Worm (Caenorhabditis elegans) whole organism, young adult: ENCODE measurements around the gene hum-5.
A peak's percentile ranks its signal among the peaks of the same experiment; 100 is the strongest.

Experiments
- B0261.1 ChIP-seq: sonication (generic microtip); optimal IDR thresholded peaks from 2 replicates; lab custom pipeline; 2016; ENCODE audit warnings: mild to moderate bottlenecking, missing genetic modification characterization, moderate library complexity, missing compliant biosample characterization
- F23B12.7 ChIP-seq: sonication (generic microtip); optimal IDR thresholded peaks from 2 replicates; lab custom pipeline; 2017; ENCODE audit warnings: missing genetic modification characterization, mild to moderate bottlenecking, missing compliant biosample characterization, antibody characterized with exemption, moderate library complexity; ENCODE audit not compliant: insufficient read depth
- F33H1.4 ChIP-seq: fragments of 200-800 bp; sonication (Bioruptor generic); IDR thresholded peaks from 2 replicates; pipeline ENCODE4 v1.3.6; 2022; ENCODE audit warnings: missing genetic modification reagents, missing genetic modification characterization, missing compliant biosample characterization
- F37B4.10 ChIP-seq: fragments of 200-800 bp; sonication (Bioruptor generic); IDR thresholded peaks from 2 replicates; pipeline ENCODE4 v1.3.6; 2022; ENCODE audit warnings: missing genetic modification characterization, missing compliant biosample characterization
- F39B2.1 ChIP-seq: fragments of 200-800 bp; sonication (Bioruptor generic); IDR thresholded peaks from 2 replicates; pipeline ENCODE4 v1.3.6; 2022; ENCODE audit warnings: missing genetic modification reagents, missing genetic modification characterization, missing compliant biosample characterization
- F52B5.7 ChIP-seq: sonication (generic microtip); optimal IDR thresholded peaks from 2 replicates; lab custom pipeline; 2016; ENCODE audit warnings: mild to moderate bottlenecking, missing genetic modification characterization, missing compliant biosample characterization
- F57A8.1 ChIP-seq: fragments of 200-800 bp; sonication (Bioruptor generic); optimal IDR thresholded peaks from 2 replicates; lab custom pipeline; 2018; ENCODE audit warnings: mild to moderate bottlenecking, missing genetic modification characterization, moderate library complexity, missing compliant biosample characterization
- K12H6.12 ChIP-seq: fragments of 200-800 bp; sonication (Bioruptor generic); optimal IDR thresholded peaks from 2 replicates; lab custom pipeline; 2018; ENCODE audit warnings: mild to moderate bottlenecking, missing genetic modification characterization, missing compliant biosample characterization
- Y53G8AR.9 ChIP-seq: fragments of 200-800 bp; sonication (Bioruptor generic); conservative IDR thresholded peaks from 2 replicates; pipeline ENCODE4 v1.3.6; 2022; ENCODE audit warnings: missing genetic modification reagents, missing genetic modification characterization, missing compliant biosample characterization
- Y56A3A.18 ChIP-seq: fragments of 200-800 bp; sonication (Bioruptor generic); IDR thresholded peaks from 2 replicates; pipeline ENCODE4 v1.3.6; 2022; ENCODE audit warnings: missing genetic modification reagents, missing genetic modification characterization, missing compliant biosample characterization
- Y79H2A.3 ChIP-seq: fragments of 200-800 bp; sonication (Bioruptor generic); conservative IDR thresholded peaks from 2 replicates; pipeline ENCODE4 v1.3.6; 2022; ENCODE audit warnings: missing genetic modification reagents, missing genetic modification characterization, missing compliant biosample characterization
- ZK185.1 ChIP-seq: sonication (generic microtip); optimal IDR thresholded peaks from 2 replicates; lab custom pipeline; 2016; ENCODE audit warnings: mild to moderate bottlenecking, missing genetic modification characterization, missing compliant biosample characterization; ENCODE audit not compliant: poor library complexity, severe bottlenecking
- akir-1 ChIP-seq: fragments of 200-800 bp; sonication (Bioruptor generic); optimal IDR thresholded peaks from 2 replicates; lab custom pipeline; 2018; ENCODE audit warnings: mild to moderate bottlenecking, missing genetic modification characterization, moderate library complexity, missing compliant biosample characterization
- aptf-3 ChIP-seq: fragments of 200-800 bp; sonication (Bioruptor generic); IDR thresholded peaks from 2 replicates; pipeline ENCODE4 v1.3.6; 2022; ENCODE audit warnings: missing genetic modification characterization, missing compliant biosample characterization
- atf-7 ChIP-seq: sonication (generic microtip); optimal IDR thresholded peaks from 2 replicates; lab custom pipeline; 2017; ENCODE audit warnings: mild to moderate bottlenecking, missing genetic modification characterization, missing compliant biosample characterization
- attf-6 ChIP-seq: fragments of 200-800 bp; sonication (Bioruptor generic); IDR thresholded peaks from 2 replicates; pipeline ENCODE4 v1.3.6; 2022; ENCODE audit warnings: missing genetic modification reagents, missing genetic modification characterization, missing compliant biosample characterization
- bed-1 ChIP-seq: fragments of 200-800 bp; sonication (Bioruptor generic); IDR thresholded peaks from 2 replicates; pipeline ENCODE4 v1.3.6; 2022; ENCODE audit warnings: missing genetic modification reagents, missing genetic modification characterization, missing compliant biosample characterization
- ccch-3 ChIP-seq: fragments of 200-800 bp; sonication (Bioruptor generic); optimal IDR thresholded peaks from 2 replicates; lab custom pipeline; 2018; ENCODE audit warnings: mild to moderate bottlenecking, missing genetic modification characterization, missing compliant biosample characterization
- cebp-1 ChIP-seq, 2 experiments: fragments of 200-800 bp in 1 of 2; sonication (Bioruptor generic) in 1 of 2; sonication (generic microtip) in 1 of 2; IDR thresholded peaks in 1 of 2; optimal IDR thresholded peaks in 1 of 2; 2 replicates each; pipeline versions ENCODE4 v1.3.6 to Lab custom; 2017 to 2022; ENCODE audit warnings: missing compliant biosample characterization in 2 of 2, missing genetic modification characterization in 2 of 2, mild to moderate bottlenecking in 1 of 2, missing genetic modification reagents in 1 of 2, moderate library complexity in 1 of 2
- ceh-100 ChIP-seq: fragments of 200-800 bp; sonication (Bioruptor generic); IDR thresholded peaks from 2 replicates; pipeline ENCODE4 v1.3.6; 2022; ENCODE audit warnings: missing genetic modification reagents, missing genetic modification characterization, missing compliant biosample characterization
- ceh-58 ChIP-seq: fragments of 200-800 bp; sonication (Bioruptor generic); IDR thresholded peaks from 2 replicates; pipeline ENCODE4 v1.3.6; 2022; ENCODE audit warnings: missing genetic modification characterization, missing compliant biosample characterization
- egl-44 ChIP-seq: fragments of 200-800 bp; sonication (Bioruptor generic); IDR thresholded peaks from 2 replicates; pipeline ENCODE4 v1.3.6; 2022; ENCODE audit warnings: missing genetic modification reagents, missing genetic modification characterization, missing compliant biosample characterization
- gei-17 ChIP-seq: fragments of 200-800 bp; sonication (Bioruptor generic); optimal IDR thresholded peaks from 2 replicates; lab custom pipeline; 2018; ENCODE audit warnings: mild to moderate bottlenecking, missing genetic modification characterization, missing compliant biosample characterization
- hmg-1.2 ChIP-seq: fragments of 200-800 bp; sonication (Bioruptor generic); IDR thresholded peaks from 2 replicates; pipeline ENCODE4 v1.3.6; 2022; ENCODE audit warnings: missing genetic modification reagents, missing genetic modification characterization, missing compliant biosample characterization
- hrde-1 ChIP-seq: sonication (generic microtip); optimal IDR thresholded peaks from 2 replicates; lab custom pipeline; 2016; ENCODE audit warnings: missing genetic modification characterization, mild to moderate bottlenecking, missing compliant biosample characterization, moderate library complexity, missing genotype, missing genetic modification reagents, borderline replicate concordance
- let-607 ChIP-seq, 2 experiments: fragments of 200-800 bp in 1 of 2; sonication (Bioruptor generic) in 1 of 2; sonication (generic microtip) in 1 of 2; optimal IDR thresholded peaks; 2 replicates each; lab custom pipeline; 2016 to 2018; ENCODE audit warnings: mild to moderate bottlenecking in 2 of 2, missing compliant biosample characterization in 2 of 2, missing genetic modification characterization in 2 of 2, moderate library complexity in 2 of 2, missing genotype in 1 of 2
- lin-26 ChIP-seq: fragments of 200-800 bp; sonication (Bioruptor generic); IDR thresholded peaks from 2 replicates; pipeline ENCODE4 v1.3.6; 2022; ENCODE audit warnings: missing genetic modification reagents, missing genetic modification characterization, missing compliant biosample characterization
- lin-40 ChIP-seq: sonication (generic microtip); optimal IDR thresholded peaks from 2 replicates; lab custom pipeline; 2016; ENCODE audit warnings: missing genetic modification characterization, mild to moderate bottlenecking, missing compliant biosample characterization, missing genotype, missing genetic modification reagents
- lsy-27 ChIP-seq: sonication (generic microtip); optimal IDR thresholded peaks from 2 replicates; lab custom pipeline; 2017; ENCODE audit warnings: missing genetic modification characterization, mild to moderate bottlenecking, missing compliant biosample characterization, antibody characterized with exemption, missing genotype, borderline replicate concordance; ENCODE audit not compliant: insufficient read depth
- madf-3 ChIP-seq: fragments of 200-800 bp; sonication (Bioruptor generic); IDR thresholded peaks from 2 replicates; pipeline ENCODE4 v1.3.6; 2022; ENCODE audit warnings: missing genetic modification reagents, missing genetic modification characterization, missing compliant biosample characterization
- madf-8 ChIP-seq: fragments of 200-800 bp; sonication (Bioruptor generic); conservative IDR thresholded peaks from 2 replicates; pipeline ENCODE4 v1.3.6; 2022; ENCODE audit warnings: missing genetic modification reagents, missing genetic modification characterization, missing compliant biosample characterization
- mcd-1 ChIP-seq: fragments of 200-800 bp; sonication (Bioruptor generic); IDR thresholded peaks from 2 replicates; pipeline ENCODE4 v1.3.6; 2022; ENCODE audit warnings: missing genetic modification reagents, missing genetic modification characterization, missing compliant biosample characterization
- mel-28 ChIP-seq: sonication (generic microtip); optimal IDR thresholded peaks from 2 replicates; lab custom pipeline; 2016; ENCODE audit warnings: borderline replicate concordance, mild to moderate bottlenecking, missing genetic modification characterization, missing compliant biosample characterization
- mxl-1 ChIP-seq: sonication (generic microtip); optimal IDR thresholded peaks from 2 replicates; lab custom pipeline; 2016; ENCODE audit warnings: missing genetic modification characterization, missing compliant biosample characterization
- nfyb-1 ChIP-seq: fragments of 200-800 bp; sonication (Bioruptor generic); IDR thresholded peaks from 2 replicates; pipeline ENCODE4 v1.3.6; 2022; ENCODE audit warnings: missing genetic modification reagents, missing genetic modification characterization, missing compliant biosample characterization
- nhr-179 ChIP-seq: sonication (generic microtip); optimal IDR thresholded peaks from 2 replicates; lab custom pipeline; 2016; ENCODE audit warnings: mild to moderate bottlenecking, missing genetic modification characterization, missing compliant biosample characterization
- rpc-1 ChIP-seq, 2 experiments: fragments of 150-350 bp in 1 of 2; sonication (generic microtip) in 1 of 2; optimal IDR thresholded peaks; 2 replicates each; lab custom pipeline; 2014 to 2018; ENCODE audit warnings: missing biosample characterization in 1 of 2, missing genetic modification characterization in 1 of 2, missing genetic modification reagents in 1 of 2, missing genotype in 1 of 2
- snpc-1.3 ChIP-seq: sonication (generic microtip); optimal IDR thresholded peaks from 2 replicates; lab custom pipeline; 2017; ENCODE audit warnings: missing genetic modification characterization, mild to moderate bottlenecking, missing compliant biosample characterization, antibody characterized with exemption, moderate library complexity, missing genotype, missing genetic modification reagents; ENCODE audit not compliant: insufficient read depth
- snpc-3.4 ChIP-seq: sonication (generic microtip); optimal IDR thresholded peaks from 2 replicates; lab custom pipeline; 2017; ENCODE audit warnings: missing genetic modification characterization, mild to moderate bottlenecking, missing compliant biosample characterization, antibody characterized with exemption, moderate library complexity, missing genotype, missing genetic modification reagents
- snpc-4 ChIP-seq, 5 experiments: fragments of 150-350 bp in 1 of 5; sonication (generic microtip) in 4 of 5; optimal IDR thresholded peaks; 2 replicates each; lab custom pipeline; 2014 to 2018; ENCODE audit warnings: missing genetic modification characterization in 5 of 5, missing biosample characterization in 3 of 5, antibody characterized with exemption in 2 of 5, mild to moderate bottlenecking in 2 of 5, missing compliant biosample characterization in 2 of 5, missing genotype in 2 of 5, moderate library complexity in 2 of 5, missing genetic modification reagents in 1 of 5
- ztf-18 ChIP-seq: sonication (generic microtip); optimal IDR thresholded peaks from 2 replicates; lab custom pipeline; 2016; ENCODE audit warnings: missing genotype, mild to moderate bottlenecking, missing genetic modification characterization, missing compliant biosample characterization
- ztf-25 ChIP-seq: fragments of 200-800 bp; sonication (Bioruptor generic); IDR thresholded peaks from 2 replicates; pipeline ENCODE4 v1.3.6; 2022; ENCODE audit warnings: missing genetic modification reagents, missing genetic modification characterization, missing compliant biosample characterization
- ztf-3 ChIP-seq: fragments of 200-800 bp; sonication (Bioruptor generic); optimal IDR thresholded peaks from 2 replicates; lab custom pipeline; 2018; ENCODE audit warnings: mild to moderate bottlenecking, missing genetic modification characterization, missing compliant biosample characterization

hum-5 gene

DNA sequence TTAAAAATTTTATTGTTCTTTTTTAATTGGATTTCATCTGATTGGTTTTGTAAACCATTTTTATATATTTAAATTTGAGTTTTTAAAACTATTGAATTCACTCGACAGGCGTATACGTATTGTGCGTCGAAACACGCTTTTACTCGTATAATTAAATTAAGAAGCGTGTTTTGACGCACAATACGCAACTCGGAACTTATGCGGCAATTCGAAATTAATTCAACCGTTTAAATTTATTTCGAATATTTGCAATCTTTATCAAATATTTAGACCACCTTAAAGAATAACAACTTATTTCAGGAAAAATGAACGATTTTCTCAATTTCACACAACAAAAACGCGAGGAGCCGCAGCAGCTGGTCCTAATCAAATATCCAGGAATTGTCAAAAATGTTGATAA, 14.8 kb downstream of the hum-5 start, which contains the start of gene tftc-5:
tftc-5 (plus strand) TSS at position 301 of the 400 bp plus-strand sequence.
- no peak for TF ChIP-seq snpc-1.3 (tag; lab: Kevin White, UChicago)
- peak; percentile 7 for TF ChIP-seq snpc-3.4 (tag; lab: Kevin White, UChicago)
- TF ChIP-seq, all 124 proteins: peak for 1

DNA sequence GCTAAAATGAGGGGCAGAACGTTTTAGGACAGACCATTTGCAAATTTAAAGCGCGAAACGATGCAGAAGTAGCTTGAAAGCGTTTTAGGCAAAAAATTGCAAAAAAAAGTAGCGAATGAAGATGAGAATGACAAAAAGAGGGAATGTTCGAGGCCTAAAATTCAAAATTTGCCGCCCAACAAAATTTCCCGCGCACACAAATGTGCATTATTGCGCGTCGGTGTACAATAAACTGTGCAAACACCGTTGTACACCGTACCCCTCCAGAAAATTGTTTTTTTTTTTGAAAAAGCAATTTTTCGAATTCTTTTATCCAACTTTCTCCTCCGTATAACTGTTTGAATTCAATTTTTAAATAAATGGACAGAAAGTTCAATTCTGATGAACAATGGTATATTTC, 16.8 kb downstream of the hum-5 start, which contains the start of gene snpc-3.4:
snpc-3.4 (plus strand) TSS at position 237 of the 400 bp plus-strand sequence.
- TF ChIP-seq aptf-3 (GFP tag; lab: Robert Waterston, UW) = no peak
- TF ChIP-seq cebp-1 (GFP tag; IDR thresholded peaks at IDR 0.05; lab: Robert Waterston, UW) = no peak
- peak; percentile 53 for TF ChIP-seq cebp-1 (tag; optimal IDR thresholded peaks at IDR 0.05; lab: Kevin White, UChicago)
- peak; percentile 88 for TF ChIP-seq Y79H2A.3
- TF ChIP-seq egl-44 (GFP tag; lab: Robert Waterston, UW) = no peak
- TF ChIP-seq snpc-1.3 (tag; lab: Kevin White, UChicago) = peak; percentile 73
- peak; percentile 69 for TF ChIP-seq hmg-1.2 (GFP tag; lab: Robert Waterston, UW)
- peak; percentile 4 for TF ChIP-seq hrde-1 (tag; lab: Kevin White, UChicago)
- TF ChIP-seq attf-6 = peak; percentile 69
- 0 out of 2 replicates have a peak, but pooled peaks have one; percentile 15 for TF ChIP-seq lin-26 (GFP tag; lab: Robert Waterston, UW)
- TF ChIP-seq snpc-4 (GFP tag; optimal IDR thresholded peaks at IDR 0.05; lab: Kevin White, UChicago) = peak; percentile 27
- peak; percentile 31 to 61 (median 50) for TF ChIP-seq snpc-4 (tag; optimal IDR thresholded peaks at IDR 0.05; lab: Kevin White, UChicago)
- TF ChIP-seq akir-1 = no peak
- TF ChIP-seq atf-7 (tag; lab: Kevin White, UChicago) = no peak
- TF ChIP-seq bed-1 (GFP tag; lab: Robert Waterston, UW) = no peak
- TF ChIP-seq lin-40 = peak; percentile 37
- TF ChIP-seq F39B2.1 = no peak
- no peak for TF ChIP-seq ccch-3 (GFP tag; lab: Kevin White, UChicago)
- TF ChIP-seq lsy-27 = no peak
- peak; percentile 95 for TF ChIP-seq madf-3
- TF ChIP-seq F23B12.7 (tag; lab: Kevin White, UChicago) = peak; percentile 21
- no peak for TF ChIP-seq ztf-25 (GFP tag; lab: Robert Waterston, UW)
- TF ChIP-seq ceh-58 = no peak
- TF ChIP-seq F33H1.4 = peak; percentile 86
- peak; percentile 61; the same call in 1 of the 2 replicates for TF ChIP-seq ceh-100 (GFP tag; lab: Robert Waterston, UW)
- no peak for TF ChIP-seq Y56A3A.18
- peak; percentile 9 for TF ChIP-seq ZK185.1 (tag; lab: Kevin White, UChicago)
- TF ChIP-seq rpc-1 (optimal IDR thresholded peaks at IDR 0.05; lab: Kevin White, UChicago) = peak; percentile 9
- no peak for TF ChIP-seq rpc-1 (tag; optimal IDR thresholded peaks at IDR 0.05; lab: Kevin White, UChicago)
- no peak for TF ChIP-seq B0261.1
- 0 out of 2 replicates have a peak, but pooled peaks have one; percentile 20 for TF ChIP-seq F37B4.10
- TF ChIP-seq ztf-18 = peak; percentile 78
- no peak for TF ChIP-seq ztf-3 (GFP tag; lab: Kevin White, UChicago)
- TF ChIP-seq K12H6.12 (tag; lab: Kevin White, UChicago) = no peak
- no peak for TF ChIP-seq F57A8.1 (GFP tag; lab: Kevin White, UChicago)
- no peak for TF ChIP-seq mxl-1
- no peak for TF ChIP-seq nhr-179 (tag; lab: Kevin White, UChicago)
- TF ChIP-seq let-607 (tag; optimal IDR thresholded peaks at IDR 0.05; lab: Kevin White, UChicago) = no peak
- peak; percentile 77 for TF ChIP-seq mcd-1 (GFP tag; lab: Robert Waterston, UW)
- TF ChIP-seq gei-17 (GFP tag; lab: Kevin White, UChicago) = no peak
- peak; percentile 85 for TF ChIP-seq Y53G8AR.9 (GFP tag; lab: Robert Waterston, UW)
- TF ChIP-seq madf-8 (GFP tag; lab: Robert Waterston, UW) = peak; percentile 96
- no peak for TF ChIP-seq mel-28 (tag; lab: Kevin White, UChicago)
- TF ChIP-seq F52B5.7 (tag; lab: Kevin White, UChicago) = no peak
- peak; percentile 90 for TF ChIP-seq nfyb-1 (GFP tag; lab: Robert Waterston, UW)
